Fruit fly (Drosophila melanogaster) whole organism, embryonic: Measurements from ENCODE around the gene Irp-1B.

ENCODE experiments used
- Antp ChIP-seq: fragments of 200-800 bp; sonication (Bioruptor generic); optimal IDR thresholded peaks from 3 replicates; lab custom pipeline; 2016; ENCODE audit warnings: missing biosample characterization, missing genetic modification characterization
- CG10366 ChIP-seq: fragments of 200-800 bp; sonication (Bioruptor generic); IDR thresholded peaks from 2 replicates; pipeline ENCODE4 v1.3.6; 2022; ENCODE audit warnings: missing biosample characterization, missing genetic modification characterization
- CG10654 ChIP-seq: fragments of 200-800 bp; sonication (Bioruptor generic); optimal IDR thresholded peaks from 2 replicates; lab custom pipeline; 2016; ENCODE audit warnings: missing biosample characterization, missing genetic modification characterization
- CG11247 ChIP-seq: fragments of 200-800 bp; sonication (Bioruptor generic); IDR thresholded peaks from 2 replicates; pipeline ENCODE4 v1.3.6; 2022; ENCODE audit warnings: missing biosample characterization, missing genetic modification characterization
- CG12299 ChIP-seq: fragments of 200-800 bp; sonication (Bioruptor generic); optimal IDR thresholded peaks from 2 replicates; lab custom pipeline; 2018; ENCODE audit warnings: missing biosample characterization, mild to moderate bottlenecking, missing genetic modification characterization
- CG14014 ChIP-seq: fragments of 200-800 bp; sonication (Bioruptor generic); IDR thresholded peaks from 2 replicates; pipeline ENCODE4 v1.3.6; 2022; ENCODE audit warnings: missing biosample characterization, missing genetic modification characterization
- CG14441 ChIP-seq: fragments of 200-800 bp; sonication (Bioruptor generic); IDR thresholded peaks from 2 replicates; pipeline ENCODE4 v1.3.6; 2022; ENCODE audit warnings: missing biosample characterization, missing genetic modification characterization
- CG17328 ChIP-seq: fragments of 200-800 bp; sonication (Bioruptor generic); IDR thresholded peaks from 2 replicates; pipeline ENCODE4 v1.3.6; 2022; ENCODE audit warnings: missing biosample characterization, missing genetic modification characterization
- CG1792 ChIP-seq: fragments of 200-800 bp; sonication (Bioruptor generic); optimal IDR thresholded peaks from 2 replicates; lab custom pipeline; 2016; ENCODE audit warnings: missing biosample characterization, missing genetic modification characterization
- CG18262 ChIP-seq: fragments of 200-800 bp; optimal IDR thresholded peaks from 3 replicates; lab custom pipeline; 2019; ENCODE audit warnings: missing biosample characterization, mild to moderate bottlenecking, missing genetic modification characterization, moderate library complexity
- CG2120 ChIP-seq: fragments of 200-800 bp; sonication (Bioruptor generic); optimal IDR thresholded peaks from 3 replicates; lab custom pipeline; 2016; ENCODE audit warnings: missing biosample characterization, missing genetic modification characterization
- CG3995 ChIP-seq: fragments of 200-800 bp; sonication (Bioruptor generic); optimal IDR thresholded peaks from 3 replicates; lab custom pipeline; 2016; ENCODE audit warnings: missing biosample characterization, missing genetic modification characterization
- CG42726 ChIP-seq: fragments of 200-800 bp; sonication (Bioruptor generic); IDR thresholded peaks from 2 replicates; pipeline ENCODE4 v1.3.6; 2022; ENCODE audit warnings: missing biosample characterization, missing genetic modification characterization; ENCODE audit not compliant: partially characterized antibody
- CG4820 ChIP-seq: fragments of 200-800 bp; sonication (Bioruptor generic); optimal IDR thresholded peaks from 3 replicates; lab custom pipeline; 2016; ENCODE audit warnings: missing biosample characterization, missing genetic modification characterization
- CG5245 ChIP-seq: fragments of 200-800 bp; sonication (Bioruptor generic); optimal IDR thresholded peaks from 3 replicates; lab custom pipeline; 2016; ENCODE audit warnings: missing biosample characterization, missing genetic modification characterization
- CG7839 ChIP-seq: fragments of 200-800 bp; sonication (Bioruptor generic); optimal IDR thresholded peaks from 3 replicates; lab custom pipeline; 2018; ENCODE audit warnings: missing biosample characterization, mild to moderate bottlenecking, missing genetic modification characterization, moderate library complexity
- CHES-1-like ChIP-seq: fragments of 200-800 bp; sonication (Bioruptor generic); optimal IDR thresholded peaks from 2 replicates; lab custom pipeline; 2016; ENCODE audit warnings: missing biosample characterization, missing genetic modification characterization
- Gug ChIP-seq: fragments of 200-800 bp; sonication (Bioruptor generic); IDR thresholded peaks from 4 replicates; pipeline ENCODE4 v1.3.6; 2022; ENCODE audit warnings: missing biosample characterization, missing genetic modification characterization
- H15 ChIP-seq: fragments of 200-800 bp; sonication (Bioruptor generic); IDR thresholded peaks from 3 replicates; pipeline ENCODE4 v1.3.6; 2022; ENCODE audit warnings: missing biosample characterization, missing genetic modification characterization
- HLH54F ChIP-seq: fragments of 200-800 bp; sonication (Bioruptor generic); optimal IDR thresholded peaks from 3 replicates; lab custom pipeline; 2016; ENCODE audit warnings: missing biosample characterization, missing genetic modification characterization
- Lpt ChIP-seq: fragments of >200 bp; optimal IDR thresholded peaks from 2 replicates; lab custom pipeline; 2018; ENCODE audit warnings: missing biosample characterization, missing genetic modification characterization
- Mrtf ChIP-seq: fragments of 200-800 bp; sonication (Bioruptor generic); IDR thresholded peaks from 3 replicates; pipeline ENCODE4 v1.3.6; 2022; ENCODE audit warnings: missing biosample characterization, missing genetic modification characterization
- Rx ChIP-seq: fragments of 200-800 bp; sonication (Bioruptor generic); IDR thresholded peaks from 2 replicates; pipeline ENCODE4 v1.3.6; 2022; ENCODE audit warnings: missing biosample characterization, missing genetic modification characterization
- Sry-β ChIP-seq: fragments of 200-800 bp; sonication (Bioruptor generic); optimal IDR thresholded peaks from 2 replicates; lab custom pipeline; 2018; ENCODE audit warnings: missing biosample characterization, mild to moderate bottlenecking, missing genetic modification characterization, moderate library complexity
- abd-A ChIP-seq: fragments of 200-800 bp; sonication (Bioruptor generic); optimal IDR thresholded peaks from 3 replicates; lab custom pipeline; 2019; ENCODE audit warnings: missing biosample characterization, mild to moderate bottlenecking, missing genetic modification characterization, moderate library complexity
- ara ChIP-seq: fragments of 200-800 bp; sonication (Bioruptor generic); IDR thresholded peaks from 2 replicates; pipeline ENCODE4 v1.3.6; 2022; ENCODE audit warnings: missing biosample characterization, missing genetic modification characterization
- cas ChIP-seq: fragments of 200-800 bp; sonication (Bioruptor generic); IDR thresholded peaks from 2 replicates; pipeline ENCODE4 v1.3.6; 2022; ENCODE audit warnings: missing biosample characterization, missing genetic modification characterization
- dm ChIP-seq: fragments of 200-800 bp; sonication (Bioruptor generic); optimal IDR thresholded peaks from 3 replicates; lab custom pipeline; 2016; ENCODE audit warnings: missing biosample characterization, missing genetic modification characterization
- dpn ChIP-seq, 2 experiments: fragments of 200-800 bp; sonication (Bioruptor generic); optimal IDR thresholded peaks; 3 replicates each; lab custom pipeline; 2016; ENCODE audit warnings: missing biosample characterization in 2 of 2, missing genetic modification characterization in 2 of 2
- emc ChIP-seq: fragments of 200-800 bp; sonication (Bioruptor generic); optimal IDR thresholded peaks from 2 replicates; lab custom pipeline; 2016; ENCODE audit warnings: missing biosample characterization, missing genetic modification characterization
- ems ChIP-seq: fragments of 200-800 bp; sonication (Bioruptor generic); optimal IDR thresholded peaks from 3 replicates; lab custom pipeline; 2016; ENCODE audit warnings: missing biosample characterization, missing genetic modification characterization
- exex ChIP-seq: fragments of 200-800 bp; sonication (Bioruptor generic); optimal IDR thresholded peaks from 4 replicates; lab custom pipeline; 2018; ENCODE audit warnings: missing biosample characterization, mild to moderate bottlenecking, missing genetic modification characterization, moderate library complexity
- eyg ChIP-seq: fragments of 200-800 bp; sonication (Bioruptor generic); optimal IDR thresholded peaks from 3 replicates; lab custom pipeline; 2016; ENCODE audit warnings: missing biosample characterization, missing genetic modification characterization
- fru ChIP-seq: fragments of >200 bp; optimal IDR thresholded peaks from 2 replicates; lab custom pipeline; 2017
- gro ChIP-seq: fragments of 200-800 bp; sonication (Bioruptor generic); optimal IDR thresholded peaks from 2 replicates; lab custom pipeline; 2016; ENCODE audit warnings: missing biosample characterization, missing genetic modification characterization
- her ChIP-seq: fragments of 200-800 bp; sonication (Bioruptor generic); optimal IDR thresholded peaks from 2 replicates; lab custom pipeline; 2016; ENCODE audit warnings: missing biosample characterization, missing genetic modification characterization
- kah ChIP-seq: fragments of 200-800 bp; sonication (Bioruptor generic); optimal IDR thresholded peaks from 2 replicates; lab custom pipeline; 2018; ENCODE audit warnings: missing biosample characterization, mild to moderate bottlenecking, missing genetic modification characterization
- kay ChIP-seq: fragments of 200-800 bp; sonication (Bioruptor generic); optimal IDR thresholded peaks from 2 replicates; lab custom pipeline; 2016; ENCODE audit warnings: missing biosample characterization, missing genetic modification characterization
- lov ChIP-seq, 2 experiments: fragments of 200-800 bp in 1 of 2; fragments of >200 bp in 1 of 2; sonication (Bioruptor generic) in 1 of 2; IDR thresholded peaks in 1 of 2; optimal IDR thresholded peaks in 1 of 2; 2 replicates in 1 of 2; 3 replicates in 1 of 2; pipeline versions ENCODE4 v1.3.6 to Lab custom; 2017 to 2022; ENCODE audit warnings: missing biosample characterization in 1 of 2, missing genetic modification characterization in 1 of 2
- mirr ChIP-seq: fragments of 200-800 bp; sonication (Bioruptor generic); optimal IDR thresholded peaks from 3 replicates; lab custom pipeline; 2018; ENCODE audit warnings: missing biosample characterization, mild to moderate bottlenecking, missing genetic modification characterization
- mld ChIP-seq: fragments of 200-800 bp; sonication (Bioruptor generic); IDR thresholded peaks from 3 replicates; pipeline ENCODE4 v1.3.6; 2022; ENCODE audit warnings: missing biosample characterization, missing genetic modification characterization; ENCODE audit not compliant: partially characterized antibody
- phol ChIP-seq: fragments of 200-800 bp; sonication (Bioruptor generic); optimal IDR thresholded peaks from 3 replicates; lab custom pipeline; 2018; ENCODE audit warnings: missing biosample characterization, mild to moderate bottlenecking, missing genetic modification characterization, moderate library complexity
- pzg ChIP-seq: fragments of 200-800 bp; sonication (Bioruptor generic); optimal IDR thresholded peaks from 3 replicates; lab custom pipeline; 2018; ENCODE audit warnings: missing biosample characterization, mild to moderate bottlenecking, missing genetic modification characterization, moderate library complexity
- ranshi ChIP-seq: fragments of 200-800 bp; sonication (Bioruptor generic); IDR thresholded peaks from 2 replicates; pipeline ENCODE4 v1.3.6; 2022; ENCODE audit warnings: missing biosample characterization, missing genetic modification characterization
- sd ChIP-seq: fragments of 200-800 bp; sonication (Bioruptor generic); optimal IDR thresholded peaks from 3 replicates; lab custom pipeline; 2018; ENCODE audit warnings: missing biosample characterization, mild to moderate bottlenecking, missing genetic modification characterization, moderate library complexity
- sens ChIP-seq: fragments of 200-800 bp; sonication (Bioruptor generic); peaks from one replicate; lab custom pipeline; 2016; ENCODE audit warnings: missing biosample characterization, missing genetic modification characterization
- sqz ChIP-seq: fragments of 200-800 bp; sonication (Bioruptor generic); optimal IDR thresholded peaks from 3 replicates; lab custom pipeline; 2018; ENCODE audit warnings: missing biosample characterization, mild to moderate bottlenecking, missing genetic modification characterization
- stc ChIP-seq: fragments of 200-800 bp; sonication (Bioruptor generic); IDR thresholded peaks from 2 replicates; pipeline ENCODE4 v1.3.6; 2022; ENCODE audit warnings: missing biosample characterization, missing genetic modification characterization
- trh ChIP-seq: fragments of 200-800 bp; sonication (Bioruptor generic); optimal IDR thresholded peaks from 2 replicates; lab custom pipeline; 2016; ENCODE audit warnings: missing biosample characterization, missing genetic modification characterization
- tup ChIP-seq: fragments of 200-800 bp; sonication (Bioruptor generic); optimal IDR thresholded peaks from 2 replicates; lab custom pipeline; 2016; ENCODE audit warnings: missing biosample characterization, mild to moderate bottlenecking, missing genetic modification characterization, moderate library complexity

The Irp-1B gene

DNA sequence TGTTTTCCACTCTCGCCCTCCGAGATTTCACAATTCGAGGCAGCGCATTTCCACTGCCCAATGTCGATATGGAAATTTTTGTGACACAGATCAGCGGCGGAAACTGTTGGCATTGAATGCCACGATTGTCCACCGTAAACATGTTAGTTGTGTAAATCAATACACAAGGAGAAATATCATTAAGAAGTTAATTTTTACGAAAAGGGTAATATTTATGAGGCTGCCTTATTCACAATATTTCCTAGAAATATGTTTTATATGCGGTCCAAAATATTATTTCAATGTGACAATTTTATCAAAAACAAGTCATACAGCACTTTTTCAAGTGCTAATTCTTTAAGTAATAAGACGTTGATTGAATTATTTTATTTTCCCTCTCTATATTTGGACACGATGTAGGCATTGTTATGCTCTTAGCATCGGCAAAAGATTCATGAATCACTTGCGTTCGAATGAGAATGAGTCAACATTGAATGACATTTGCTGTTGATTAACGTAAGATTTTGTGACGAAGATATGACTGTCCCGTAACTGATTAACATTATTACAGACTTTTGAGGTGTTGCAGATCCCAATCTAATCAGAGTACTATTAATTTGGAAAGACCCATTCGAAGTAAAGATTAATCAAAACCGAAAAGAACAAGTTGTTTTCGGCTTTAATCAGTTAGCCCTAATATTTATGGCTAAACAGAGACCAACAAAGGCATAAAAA lies 18.9 kb downstream of the Irp-1B start (continued):
- TF ChIP-seq fru (no peak), Sry-β (GFP tag; lab: Kevin White, UChicago) (peak; percentile 25), Lpt (no peak), CG10366 (GFP tag; lab: Robert Waterston, UW) (peak; percentile 84), CG18262 (tag; lab: Kevin White, UChicago) (peak; percentile 74), tup (GFP tag; lab: Kevin White, UChicago) (no peak), Rx (GFP tag; lab: Robert Waterston, UW) (peak; percentile 68), trh (peak; percentile 44), CHES-1-like (GFP tag; lab: Kevin White, UChicago) (peak; percentile 78), ranshi (GFP tag; lab: Robert Waterston, UW) (peak; percentile 80; the same call in 1 of the 2 replicates), mirr (GFP tag; lab: Kevin White, UChicago) (no peak), CG7839 (peak; percentile 89), kay (GFP tag; lab: Kevin White, UChicago) (peak; percentile 86), dm (peak; percentile 49), Antp (GFP tag; lab: Kevin White, UChicago) (peak; percentile 46), mld (GFP tag; lab: Robert Waterston, UW) (no peak), CG14441 (peak; percentile 91), sqz (GFP tag; lab: Kevin White, UChicago) (peak; percentile 24), dpn (GFP tag; optimal IDR thresholded peaks at IDR 0.05; lab: Kevin White, UChicago) (peak; percentile 81 to 84), Mrtf (GFP tag; lab: Robert Waterston, UW) (peak; percentile 81; the same call in 2 of the 3 replicates), CG5245 (GFP tag; lab: Kevin White, UChicago) (peak; percentile 55), CG14014 (GFP tag; lab: Robert Waterston, UW) (peak; percentile 93), CG12299 (tag; lab: Kevin White, UChicago) (peak; percentile 64), CG4820 (peak; percentile 59), lov (optimal IDR thresholded peaks at IDR 0.05; lab: Kevin White, UChicago) (no peak), lov (GFP tag; IDR thresholded peaks at IDR 0.05; lab: Robert Waterston, UW) (peak; percentile 77; the same call in 2 of the 3 replicates), sd (peak; percentile 83), CG10654 (GFP tag; lab: Kevin White, UChicago) (peak; percentile 73), kah (GFP tag; lab: Kevin White, UChicago) (peak; percentile 42), CG42726 (GFP tag; lab: Robert Waterston, UW) (no peak), her (GFP tag; lab: Kevin White, UChicago) (peak; percentile 73), phol (tag; lab: Kevin White, UChicago) (peak; percentile 74), CG17328 (peak; percentile 84), HLH54F (GFP tag; lab: Kevin White, UChicago) (peak; percentile 48), stc (GFP tag; lab: Robert Waterston, UW) (peak; percentile 88), CG2120 (GFP tag; lab: Kevin White, UChicago) (peak; percentile 86), Gug (0 out of 4 replicates have a peak, but pooled peaks have one; percentile 21), gro (GFP tag; lab: Kevin White, UChicago) (peak; percentile 35), CG3995 (GFP tag; lab: Kevin White, UChicago) (no peak), ems (GFP tag; lab: Kevin White, UChicago) (peak; percentile 52), CG11247 (peak; percentile 75), pzg (GFP tag; lab: Kevin White, UChicago) (no peak), H15 (GFP tag; lab: Robert Waterston, UW) (peak; percentile 72; the same call in 2 of the 3 replicates), CG1792 (GFP tag; lab: Kevin White, UChicago) (peak; percentile 69), cas (GFP tag; lab: Robert Waterston, UW) (peak; percentile 50; the same call in 1 of the 2 replicates), ara (GFP tag; lab: Robert Waterston, UW) (peak; percentile 64; the same call in 1 of the 2 replicates), abd-A (tag; lab: Kevin White, UChicago) (no peak), emc (GFP tag; lab: Kevin White, UChicago) (peak; percentile 71), sens (GFP tag; lab: Kevin White, UChicago) (peak; percentile 96), exex (tag; lab: Kevin White, UChicago) (no peak), eyg (GFP tag; lab: Kevin White, UChicago) (peak; percentile 43)
